Fruit fly (Drosophila melanogaster) whole organism, wandering third instar larva: Measurements from ENCODE around the gene Uch-L5.

ENCODE experiments used
- Mio ChIP-seq: sonication (Bioruptor generic); optimal IDR thresholded peaks from 2 replicates; lab custom pipeline; 2016; ENCODE audit warnings: missing biosample characterization, missing genetic modification characterization
- h ChIP-seq: fragments of 200-800 bp; sonication (Bioruptor generic); optimal IDR thresholded peaks from 3 replicates; lab custom pipeline; 2016; ENCODE audit warnings: missing biosample characterization, mild to moderate bottlenecking, missing genetic modification characterization
- psq ChIP-seq: fragments of 200-800 bp; sonication (Bioruptor generic); optimal IDR thresholded peaks from 3 replicates; lab custom pipeline; 2017; ENCODE audit warnings: missing biosample characterization, mild to moderate bottlenecking, missing genetic modification characterization, moderate library complexity

Gene Uch-L5

dm6 chr3L:9425838-9426237, 50.9 kb downstream of the Uch-L5 start:
- no peak for TF ChIP-seq h (GFP tag; lab: Kevin White, UChicago)
- no peak for TF ChIP-seq Mio (GFP tag; lab: Kevin White, UChicago)
- TF ChIP-seq psq (GFP tag; lab: Kevin White, UChicago): no peak
